Fruit fly (Drosophila melanogaster) whole organism, prepupa: ENCODE results near the gene Nfs1.

Experiments used
- Blimp-1 ChIP-seq: fragments of 200-800 bp; sonication (Bioruptor generic); optimal IDR thresholded peaks from 3 replicates; lab custom pipeline; 2017; ENCODE audit warnings: missing biosample characterization, missing genetic modification characterization, mild to moderate bottlenecking, moderate library complexity, missing genetic modification reagents
- CG10669 ChIP-seq: fragments of 200-800 bp; sonication (Bioruptor generic); optimal IDR thresholded peaks from 3 replicates; lab custom pipeline; 2018; ENCODE audit warnings: missing biosample characterization, mild to moderate bottlenecking, missing genetic modification characterization, moderate library complexity
- CG11762 ChIP-seq: fragments of 200-800 bp; sonication (Bioruptor generic); optimal IDR thresholded peaks from 3 replicates; lab custom pipeline; 2016; ENCODE audit warnings: missing biosample characterization, missing genetic modification characterization; ENCODE audit not compliant: insufficient read depth
- CG1621 ChIP-seq: fragments of 200-800 bp; sonication (Bioruptor generic); optimal IDR thresholded peaks from 3 replicates; lab custom pipeline; 2018; ENCODE audit warnings: missing biosample characterization, mild to moderate bottlenecking, missing genetic modification characterization
- CG16779 ChIP-seq: fragments of 200-800 bp; sonication (Bioruptor generic); optimal IDR thresholded peaks from 3 replicates; lab custom pipeline; 2017; ENCODE audit warnings: missing biosample characterization, mild to moderate bottlenecking, missing genetic modification characterization
- CG31627 ChIP-seq: fragments of 200-800 bp; sonication (Bioruptor generic); optimal IDR thresholded peaks from 3 replicates; lab custom pipeline; 2016; ENCODE audit warnings: missing biosample characterization, missing genetic modification characterization
- CG4318 ChIP-seq: fragments of 200-800 bp; sonication (Bioruptor generic); optimal IDR thresholded peaks from 3 replicates; lab custom pipeline; 2017; ENCODE audit warnings: missing biosample characterization, mild to moderate bottlenecking, missing genetic modification characterization
- CG6163 ChIP-seq: fragments of 200-800 bp; sonication (Bioruptor generic); IDR thresholded peaks from 3 replicates; pipeline ENCODE4 v1.3.6; 2022; ENCODE audit warnings: missing biosample characterization, missing genetic modification characterization
- CG6276 ChIP-seq: fragments of 200-800 bp; sonication (Bioruptor generic); optimal IDR thresholded peaks from 2 replicates; lab custom pipeline; 2017; ENCODE audit warnings: missing biosample characterization, mild to moderate bottlenecking, missing genetic modification characterization
- CG6792 ChIP-seq: fragments of 200-800 bp; sonication (Bioruptor generic); optimal IDR thresholded peaks from 3 replicates; lab custom pipeline; 2016; ENCODE audit warnings: missing biosample characterization, missing genetic modification characterization
- CG6808 ChIP-seq: fragments of 200-800 bp; sonication (Bioruptor generic); optimal IDR thresholded peaks from 3 replicates; lab custom pipeline; 2017; ENCODE audit warnings: missing biosample characterization, missing genetic modification characterization, mild to moderate bottlenecking, moderate library complexity, missing genetic modification reagents
- CG7368 ChIP-seq: fragments of 200-800 bp; sonication (Bioruptor generic); optimal IDR thresholded peaks from 3 replicates; lab custom pipeline; 2016; ENCODE audit warnings: missing biosample characterization, missing genetic modification characterization
- CG8119 ChIP-seq: fragments of 200-800 bp; sonication (Bioruptor generic); IDR thresholded peaks from 3 replicates; pipeline ENCODE4 v1.3.6; 2022; ENCODE audit warnings: missing biosample characterization, missing genetic modification characterization
- CG8319 ChIP-seq: fragments of 200-800 bp; sonication (Bioruptor generic); optimal IDR thresholded peaks from 3 replicates; lab custom pipeline; 2016; ENCODE audit warnings: missing biosample characterization, missing genetic modification characterization
- CG9139 ChIP-seq: fragments of 200-800 bp; sonication (Bioruptor generic); optimal IDR thresholded peaks from 3 replicates; lab custom pipeline; 2017; ENCODE audit warnings: missing biosample characterization, mild to moderate bottlenecking, missing genetic modification characterization
- Eip75B ChIP-seq: fragments of 200-800 bp; sonication (Bioruptor generic); optimal IDR thresholded peaks from 3 replicates; lab custom pipeline; 2016; ENCODE audit warnings: missing biosample characterization, missing genetic modification characterization
- Eip78C ChIP-seq: fragments of 200-800 bp; sonication (Bioruptor generic); peaks from one replicate; lab custom pipeline; 2016; ENCODE audit warnings: missing biosample characterization, missing genetic modification characterization
- Gug ChIP-seq: fragments of 200-800 bp; sonication (Bioruptor generic); IDR thresholded peaks from 2 replicates; pipeline ENCODE4 v1.3.6; 2022; ENCODE audit warnings: missing biosample characterization, missing genetic modification characterization
- Hr39 ChIP-seq: fragments of 200-800 bp; sonication (Bioruptor generic); optimal IDR thresholded peaks from 2 replicates; lab custom pipeline; 2016; ENCODE audit warnings: missing biosample characterization, missing genetic modification characterization
- Hr4 ChIP-seq: fragments of 200-800 bp; sonication (Bioruptor generic); optimal IDR thresholded peaks from 3 replicates; lab custom pipeline; 2016; ENCODE audit warnings: missing biosample characterization, missing genetic modification characterization
- Lpt ChIP-seq: fragments of 200-800 bp; sonication (Bioruptor generic); optimal IDR thresholded peaks from 3 replicates; lab custom pipeline; 2016; ENCODE audit warnings: missing biosample characterization, missing genetic modification characterization
- Met ChIP-seq: fragments of 200-800 bp; sonication (Bioruptor generic); optimal IDR thresholded peaks from 3 replicates; lab custom pipeline; 2016; ENCODE audit warnings: missing biosample characterization, missing genetic modification characterization
- OdsH ChIP-seq: fragments of 200-800 bp; sonication (Bioruptor generic); optimal IDR thresholded peaks from 3 replicates; lab custom pipeline; 2016; ENCODE audit warnings: missing biosample characterization, missing genetic modification characterization
- Smox ChIP-seq: fragments of 200-800 bp; sonication (Bioruptor generic); optimal IDR thresholded peaks from 3 replicates; lab custom pipeline; 2016; ENCODE audit warnings: missing biosample characterization, missing genetic modification characterization
- Sox102F ChIP-seq: fragments of 200-800 bp; sonication (Bioruptor generic); optimal IDR thresholded peaks from 2 replicates; lab custom pipeline; 2016; ENCODE audit warnings: missing biosample characterization, mild to moderate bottlenecking, missing genetic modification characterization
- Sox14 ChIP-seq: fragments of 200-800 bp; sonication (Bioruptor generic); optimal IDR thresholded peaks from 3 replicates; lab custom pipeline; 2016; ENCODE audit warnings: missing biosample characterization, missing genetic modification characterization
- Sox15 ChIP-seq: fragments of 200-800 bp; sonication (Bioruptor generic); optimal IDR thresholded peaks from 3 replicates; lab custom pipeline; 2016; ENCODE audit warnings: missing biosample characterization, missing genetic modification characterization
- achi ChIP-seq: fragments of 200-800 bp; sonication (Bioruptor generic); optimal IDR thresholded peaks from 3 replicates; lab custom pipeline; 2016; ENCODE audit warnings: missing biosample characterization, missing genetic modification characterization
- cyc ChIP-seq: fragments of 200-800 bp; sonication (Bioruptor generic); optimal IDR thresholded peaks from 3 replicates; lab custom pipeline; 2016; ENCODE audit warnings: missing biosample characterization, missing genetic modification characterization
- dac ChIP-seq: fragments of 200-800 bp; sonication (Bioruptor generic); optimal IDR thresholded peaks from 2 replicates; lab custom pipeline; 2017; ENCODE audit warnings: missing biosample characterization, mild to moderate bottlenecking, missing genetic modification characterization
- dsx ChIP-seq: fragments of 200-800 bp; optimal IDR thresholded peaks from 3 replicates; lab custom pipeline; 2019; ENCODE audit warnings: missing biosample characterization, mild to moderate bottlenecking, missing genetic modification characterization, moderate library complexity; ENCODE audit not compliant: poor library complexity, severe bottlenecking
- eg ChIP-seq: fragments of 200-800 bp; sonication (Bioruptor generic); IDR thresholded peaks from 3 replicates; pipeline ENCODE4 v1.3.6; 2022; ENCODE audit warnings: missing biosample characterization, missing genetic modification characterization
- fd59A ChIP-seq: fragments of 200-800 bp; sonication (Bioruptor generic); optimal IDR thresholded peaks from 2 replicates; lab custom pipeline; 2017; ENCODE audit warnings: missing biosample characterization, mild to moderate bottlenecking, missing genetic modification characterization, missing genetic modification reagents
- fd85E ChIP-seq: fragments of 200-800 bp; sonication (Bioruptor generic); optimal IDR thresholded peaks from 3 replicates; lab custom pipeline; 2016; ENCODE audit warnings: missing biosample characterization, missing genetic modification characterization
- fkh ChIP-seq: fragments of 200-800 bp; sonication (Bioruptor generic); optimal IDR thresholded peaks from 3 replicates; lab custom pipeline; 2017; ENCODE audit warnings: missing biosample characterization, mild to moderate bottlenecking, missing genetic modification characterization, moderate library complexity
- lz ChIP-seq: fragments of 200-800 bp; sonication (Bioruptor generic); optimal IDR thresholded peaks from 3 replicates; lab custom pipeline; 2016; ENCODE audit warnings: missing biosample characterization, missing genetic modification characterization
- net ChIP-seq: fragments of 200-800 bp; sonication (Bioruptor generic); optimal IDR thresholded peaks from 3 replicates; lab custom pipeline; 2016; ENCODE audit warnings: missing biosample characterization, missing genetic modification characterization
- pdm3 ChIP-seq: fragments of 200-800 bp; sonication (Bioruptor generic); optimal IDR thresholded peaks from 3 replicates; lab custom pipeline; 2016; ENCODE audit warnings: missing biosample characterization, missing genetic modification characterization
- spab ChIP-seq: fragments of 200-800 bp; sonication (Bioruptor generic); optimal IDR thresholded peaks from 2 replicates; lab custom pipeline; 2017; ENCODE audit warnings: missing biosample characterization, mild to moderate bottlenecking, missing genetic modification characterization, missing genetic modification reagents
- ss ChIP-seq, 2 experiments: fragments of 200-800 bp; sonication (Bioruptor generic); optimal IDR thresholded peaks; 2 replicates in 1 of 2; 3 replicates in 1 of 2; lab custom pipeline; 2017 to 2018; ENCODE audit warnings: mild to moderate bottlenecking in 2 of 2, missing biosample characterization in 2 of 2, missing genetic modification characterization in 2 of 2, moderate library complexity in 1 of 2
- svp ChIP-seq: fragments of 200-800 bp; sonication (Bioruptor generic); peaks from one replicate; lab custom pipeline; 2016; ENCODE audit warnings: missing biosample characterization, missing genetic modification characterization
- topi ChIP-seq: fragments of 200-800 bp; sonication (Bioruptor generic); optimal IDR thresholded peaks from 3 replicates; lab custom pipeline; 2016; ENCODE audit warnings: missing biosample characterization, missing genetic modification characterization

Gene Nfs1

dm6 chr2L:11968581-11969272 is 30.7 kb upstream of the Nfs1 start (continued):
- TF ChIP-seq lz (GFP tag; lab: Kevin White, UChicago) (peak; percentile 66), Lpt (GFP tag; lab: Kevin White, UChicago) (peak; percentile 45), Gug (no peak), Hr39 (GFP tag; lab: Kevin White, UChicago) (peak; percentile 59), Smox (GFP tag; lab: Kevin White, UChicago) (peak; percentile 52), CG6808 (peak; percentile 60), net (peak; percentile 2), spab (peak; percentile 56), ss (GFP tag; optimal IDR thresholded peaks at IDR 0.05; lab: Kevin White, UChicago) (peak; percentile 24 to 46), CG9139 (GFP tag; lab: Kevin White, UChicago) (no peak), fkh (GFP tag; lab: Kevin White, UChicago) (no peak), CG8319 (GFP tag; lab: Kevin White, UChicago) (no peak), CG7368 (peak; percentile 32), topi (GFP tag; lab: Kevin White, UChicago) (peak; percentile 70), cyc (GFP tag; lab: Kevin White, UChicago) (peak; percentile 58), Blimp-1 (GFP tag; lab: Kevin White, UChicago) (peak; percentile 12), fd85E (GFP tag; lab: Kevin White, UChicago) (no peak), Met (GFP tag; lab: Kevin White, UChicago) (peak; percentile 60)

DNA sequence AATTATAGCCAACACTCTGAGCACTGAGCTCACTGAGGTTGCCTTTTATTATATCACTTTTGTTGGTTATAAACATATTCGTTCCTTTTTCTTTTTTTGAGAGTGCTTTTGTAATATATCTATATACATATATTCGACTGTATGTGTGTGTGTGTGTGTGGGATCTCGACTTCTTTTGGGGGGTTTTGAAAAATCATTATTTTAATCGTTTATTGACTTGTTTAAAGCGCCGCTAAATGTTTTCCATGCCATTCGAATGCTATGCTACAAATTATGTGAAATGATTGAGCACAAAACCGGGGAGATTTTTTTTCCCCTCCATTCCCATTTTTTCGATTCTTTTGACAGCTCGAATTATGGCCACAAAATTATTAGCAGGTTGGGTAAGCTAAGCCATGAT is 30.0 kb upstream of the Nfs1 start:
- TF ChIP-seq svp (no peak), CG4318 (GFP tag; lab: Kevin White, UChicago) (no peak), dac (GFP tag; lab: Kevin White, UChicago) (no peak), OdsH (no peak), Sox15 (GFP tag; lab: Kevin White, UChicago) (no peak), ss (GFP tag; optimal IDR thresholded peaks at IDR 0.05; lab: Kevin White, UChicago) (no peak), CG11762 (GFP tag; lab: Kevin White, UChicago) (no peak), dsx (no peak), Hr39 (GFP tag; lab: Kevin White, UChicago) (no peak), achi (GFP tag; lab: Kevin White, UChicago) (no peak), fkh (GFP tag; lab: Kevin White, UChicago) (no peak), CG6792 (GFP tag; lab: Kevin White, UChicago) (no peak), CG7368 (no peak), CG1621 (tag; lab: Kevin White, UChicago) (no peak)

DNA sequence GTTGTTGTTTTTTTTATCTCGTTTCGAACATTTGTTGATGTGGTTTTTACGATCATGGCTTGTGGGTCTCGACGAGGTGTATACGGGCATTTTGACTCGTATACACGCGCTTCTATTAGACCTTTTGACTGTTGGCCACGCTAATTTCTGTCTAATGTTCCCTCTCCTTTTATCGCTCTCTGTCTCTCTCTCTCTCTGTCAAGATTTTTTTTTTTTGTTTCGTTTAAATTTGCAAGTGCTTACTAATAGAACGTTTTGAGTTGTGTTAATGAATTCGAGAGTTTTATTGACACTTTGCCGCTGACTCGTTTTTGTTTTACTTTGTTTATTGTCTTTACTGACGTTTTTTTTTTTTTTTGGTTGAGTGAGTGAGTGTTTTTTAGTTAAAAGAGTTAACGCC is 29.1 kb upstream of the Nfs1 start:
- no peak for TF ChIP-seq topi (GFP tag; lab: Kevin White, UChicago)
- no peak for TF ChIP-seq CG6792 (GFP tag; lab: Kevin White, UChicago)
- TF ChIP-seq CG16779: no peak
- no peak for TF ChIP-seq CG8119
- no peak for TF ChIP-seq Met (GFP tag; lab: Kevin White, UChicago)
- TF ChIP-seq CG10669 (GFP tag; lab: Kevin White, UChicago): no peak
- TF ChIP-seq CG31627: no peak
- TF ChIP-seq spab: no peak
- TF ChIP-seq CG6808: no peak
- TF ChIP-seq eg (GFP tag; lab: Robert Waterston, UW): no peak

DNA sequence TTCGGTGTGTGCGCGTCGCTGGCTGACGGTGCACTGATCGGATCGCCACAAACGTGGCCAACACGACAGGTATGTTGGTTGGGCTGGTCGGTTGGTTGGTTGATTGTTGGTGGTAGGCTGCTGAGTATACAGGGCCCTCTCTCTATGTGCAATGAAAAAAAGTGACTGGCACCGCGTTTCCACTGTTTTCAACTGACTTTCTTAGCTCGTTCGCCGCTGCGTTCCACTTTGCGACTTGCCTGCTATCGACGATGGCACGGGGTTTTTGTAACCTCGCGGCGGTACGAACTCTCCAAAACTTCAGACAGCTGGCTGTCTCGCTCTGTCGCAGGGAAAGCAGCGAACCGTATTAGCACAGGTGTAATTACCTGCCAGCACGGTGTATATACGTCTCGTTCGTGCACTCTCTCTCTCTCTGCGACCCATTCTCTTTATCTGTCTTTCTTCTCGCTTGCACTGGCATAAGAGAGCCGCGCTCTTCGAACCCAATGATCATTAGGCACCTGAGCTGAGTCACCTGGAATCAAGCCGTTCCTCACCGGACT is 28.5 kb upstream of the Nfs1 start:
- peak; percentile 10 for TF ChIP-seq CG6276 (GFP tag; lab: Kevin White, UChicago)
- no peak for TF ChIP-seq CG9139 (GFP tag; lab: Kevin White, UChicago)
- TF ChIP-seq pdm3: no peak
- TF ChIP-seq Hr4: no peak
- TF ChIP-seq Sox14: peak; percentile 29
- TF ChIP-seq CG6163: 0 out of 3 replicates have a peak, but pooled peaks have one; percentile 28
- no peak for TF ChIP-seq fd59A (GFP tag; lab: Kevin White, UChicago)
- TF ChIP-seq CG1621 (tag; lab: Kevin White, UChicago): peak; percentile 18
- peak; percentile 5 for TF ChIP-seq CG6808
- no peak for TF ChIP-seq dac (GFP tag; lab: Kevin White, UChicago)
- TF ChIP-seq Blimp-1 (GFP tag; lab: Kevin White, UChicago): peak; percentile 13
- TF ChIP-seq CG8119: no peak; the same call in 2 of the 3 replicates
- no peak for TF ChIP-seq achi (GFP tag; lab: Kevin White, UChicago)
- no peak for TF ChIP-seq Smox (GFP tag; lab: Kevin White, UChicago)
- peak; percentile 48; the same call in 1 of the 3 replicates for TF ChIP-seq eg (GFP tag; lab: Robert Waterston, UW)
- TF ChIP-seq Eip75B (GFP tag; lab: Kevin White, UChicago): peak; percentile 37
- peak; percentile 29 for TF ChIP-seq Sox102F (GFP tag; lab: Kevin White, UChicago)
- no peak for TF ChIP-seq cyc (GFP tag; lab: Kevin White, UChicago)
- TF ChIP-seq Hr39 (GFP tag; lab: Kevin White, UChicago): no peak
- TF ChIP-seq lz (GFP tag; lab: Kevin White, UChicago): no peak
- TF ChIP-seq Met (GFP tag; lab: Kevin White, UChicago): peak; percentile 11
- TF ChIP-seq Eip78C (GFP tag; lab: Kevin White, UChicago): peak; percentile 46
- TF ChIP-seq CG4318 (GFP tag; lab: Kevin White, UChicago): no peak
- TF ChIP-seq CG16779: no peak
